Worm (Caenorhabditis elegans): ENCODE measurements around the gene abi-1.

ce11 chrIII:5730980-5731636 lies 38.6 kb upstream of the abi-1 start, which contains the start of the genes B0244.9 and B0244.7:
- no peak for TF ChIP-seq nfya-1 (tag; optimal IDR thresholded peaks at IDR 0.05; ENCODE audit: insufficient read depth)
- no peak for TF ChIP-seq ceh-82 (tag; optimal IDR thresholded peaks at IDR 0.05)
- no peak for TF ChIP-seq egl-27 (tag; optimal IDR thresholded peaks at IDR 0.05)
- TF ChIP-seq R02D3.7 (tag; optimal IDR thresholded peaks at IDR 0.05) = no peak
- no peak for TF ChIP-seq ceh-9 (tag; optimal IDR thresholded peaks at IDR 0.05)
- TF ChIP-seq nhr-77 (tag; optimal IDR thresholded peaks at IDR 0.05) = no peak

Measured in whole organism, L3 larva.